Fruit fly (Drosophila melanogaster) whole organism, embryonic: ENCODE results near the gene ATPsynO.

Source experiments
- Atf-2 ChIP-seq: fragments of 200-800 bp; sonication (Bioruptor generic); optimal IDR thresholded peaks from 2 replicates; lab custom pipeline; 2016; ENCODE audit warnings: missing biosample characterization, missing genetic modification characterization
- Bteb2 ChIP-seq: fragments of 200-800 bp; sonication (Bioruptor generic); optimal IDR thresholded peaks from 2 replicates; lab custom pipeline; 2016; ENCODE audit warnings: missing biosample characterization, missing genetic modification characterization
- CG11247 ChIP-seq: fragments of 200-800 bp; sonication (Bioruptor generic); IDR thresholded peaks from 2 replicates; pipeline ENCODE4 v1.3.6; 2022; ENCODE audit warnings: missing biosample characterization, missing genetic modification characterization
- CG12104 ChIP-seq: fragments of 200-800 bp; sonication (Bioruptor generic); optimal IDR thresholded peaks from 3 replicates; lab custom pipeline; 2016; ENCODE audit warnings: missing biosample characterization, missing genetic modification characterization
- CG12299 ChIP-seq: fragments of 200-800 bp; sonication (Bioruptor generic); optimal IDR thresholded peaks from 2 replicates; lab custom pipeline; 2018; ENCODE audit warnings: missing biosample characterization, mild to moderate bottlenecking, missing genetic modification characterization
- CG12769 ChIP-seq: fragments of 200-800 bp; sonication (Bioruptor generic); optimal IDR thresholded peaks from 2 replicates; lab custom pipeline; 2019; ENCODE audit warnings: missing biosample characterization, mild to moderate bottlenecking, missing genetic modification characterization, moderate library complexity
- CG12942 ChIP-seq: fragments of 200-800 bp; sonication (Bioruptor generic); optimal IDR thresholded peaks from 3 replicates; lab custom pipeline; 2016; ENCODE audit warnings: missing biosample characterization, missing genetic modification characterization
- CG13287 ChIP-seq: fragments of 200-800 bp; sonication (Bioruptor generic); IDR thresholded peaks from 2 replicates; pipeline ENCODE4 v1.3.6; 2022; ENCODE audit warnings: missing biosample characterization, missing genetic modification characterization; ENCODE audit not compliant: partially characterized antibody
- CG16779 ChIP-seq: fragments of 200-800 bp; sonication (Bioruptor generic); IDR thresholded peaks from 2 replicates; pipeline ENCODE4 v1.3.6; 2022; ENCODE audit warnings: missing biosample characterization, missing genetic modification characterization
- CG16813 ChIP-seq: fragments of 200-800 bp; sonication (Bioruptor generic); IDR thresholded peaks from 3 replicates; pipeline ENCODE4 v1.3.6; 2022; ENCODE audit warnings: missing biosample characterization, missing genetic modification characterization; ENCODE audit not compliant: partially characterized antibody
- CG17359 ChIP-seq: fragments of 200-800 bp; sonication (Bioruptor generic); optimal IDR thresholded peaks from 3 replicates; lab custom pipeline; 2018; ENCODE audit warnings: missing biosample characterization, mild to moderate bottlenecking, missing genetic modification characterization, moderate library complexity
- CG18764 ChIP-seq: fragments of 200-800 bp; sonication (Bioruptor generic); optimal IDR thresholded peaks from 3 replicates; lab custom pipeline; 2016; ENCODE audit warnings: missing biosample characterization, missing genetic modification characterization
- CG2202 ChIP-seq: fragments of 200-800 bp; sonication (Bioruptor generic); optimal IDR thresholded peaks from 2 replicates; lab custom pipeline; 2018; ENCODE audit warnings: missing biosample characterization, mild to moderate bottlenecking, missing genetic modification characterization
- CG31224 ChIP-seq: fragments of 200-800 bp; sonication (Bioruptor generic); IDR thresholded peaks from 2 replicates; pipeline ENCODE4 v1.3.6; 2022; ENCODE audit warnings: missing biosample characterization, missing genetic modification characterization
- CG34224 ChIP-seq: fragments of 200-800 bp; sonication (Bioruptor generic); IDR thresholded peaks from 3 replicates; pipeline ENCODE4 v1.3.6; 2022; ENCODE audit warnings: missing biosample characterization, missing genetic modification characterization; ENCODE audit not compliant: partially characterized antibody
- CG4282 ChIP-seq: fragments of 200-800 bp; sonication (Bioruptor generic); optimal IDR thresholded peaks from 2 replicates; lab custom pipeline; 2016; ENCODE audit warnings: missing biosample characterization, missing genetic modification characterization
- CG4730 ChIP-seq: fragments of 200-800 bp; sonication (Bioruptor generic); IDR thresholded peaks from 2 replicates; pipeline ENCODE4 v1.3.6; 2022; ENCODE audit warnings: missing biosample characterization, missing genetic modification characterization
- CG6654 ChIP-seq: fragments of 200-800 bp; sonication (Bioruptor generic); optimal IDR thresholded peaks from 2 replicates; lab custom pipeline; 2017; ENCODE audit warnings: missing biosample characterization, mild to moderate bottlenecking, missing genetic modification characterization
- CG7928 ChIP-seq: fragments of 200-800 bp; sonication (Bioruptor generic); optimal IDR thresholded peaks from 2 replicates; lab custom pipeline; 2017; ENCODE audit warnings: missing biosample characterization, mild to moderate bottlenecking, missing genetic modification characterization
- CG9932 ChIP-seq: fragments of 200-800 bp; sonication (Bioruptor generic); IDR thresholded peaks from 2 replicates; pipeline ENCODE4 v1.3.6; 2022; ENCODE audit warnings: missing biosample characterization, missing genetic modification characterization
- CrebB ChIP-seq: fragments of 200-800 bp; sonication (Bioruptor generic); optimal IDR thresholded peaks from 3 replicates; lab custom pipeline; 2018; ENCODE audit warnings: missing biosample characterization, mild to moderate bottlenecking, missing genetic modification characterization
- Doc2 ChIP-seq: fragments of 200-800 bp; sonication (Bioruptor generic); IDR thresholded peaks from 2 replicates; pipeline ENCODE4 v1.3.6; 2022; ENCODE audit warnings: missing biosample characterization, missing genetic modification characterization
- Ets65A ChIP-seq: fragments of 200-800 bp; sonication (Bioruptor generic); peaks from one replicate; lab custom pipeline; 2016; ENCODE audit warnings: missing biosample characterization, missing genetic modification characterization
- GATAe ChIP-seq: fragments of 200-800 bp; sonication (Bioruptor generic); conservative IDR thresholded peaks from 2 replicates; pipeline ENCODE4 v1.3.6; 2022; ENCODE audit warnings: missing biosample characterization, missing genetic modification characterization
- Hsf ChIP-seq: fragments of 200-800 bp; sonication (Bioruptor generic); optimal IDR thresholded peaks from 3 replicates; lab custom pipeline; 2016; ENCODE audit warnings: missing biosample characterization, missing genetic modification characterization
- Lhr ChIP-seq: fragments of 200-800 bp; sonication (Bioruptor generic); optimal IDR thresholded peaks from 3 replicates; lab custom pipeline; 2017; ENCODE audit warnings: mild to moderate bottlenecking, missing biosample characterization, missing genetic modification reagents, missing genetic modification characterization
- Lpt ChIP-seq: fragments of >200 bp; optimal IDR thresholded peaks from 2 replicates; lab custom pipeline; 2018; ENCODE audit warnings: missing biosample characterization, missing genetic modification characterization
- MTF-1 ChIP-seq: fragments of 200-800 bp; sonication (Bioruptor generic); optimal IDR thresholded peaks from 2 replicates; lab custom pipeline; 2018; ENCODE audit warnings: missing biosample characterization, mild to moderate bottlenecking, missing genetic modification characterization, borderline replicate concordance
- Neu2 ChIP-seq: fragments of 200-800 bp; sonication (Bioruptor generic); optimal IDR thresholded peaks from 3 replicates; lab custom pipeline; 2016; ENCODE audit warnings: missing biosample characterization, missing genetic modification characterization, borderline replicate concordance
- Nf-YC ChIP-seq: fragments of 200-800 bp; optimal IDR thresholded peaks from 3 replicates; lab custom pipeline; 2019; ENCODE audit warnings: missing biosample characterization, mild to moderate bottlenecking, missing genetic modification characterization, moderate library complexity
- Optix ChIP-seq: fragments of 200-800 bp; sonication (Bioruptor generic); IDR thresholded peaks from 3 replicates; pipeline ENCODE4 v1.3.6; 2022; ENCODE audit warnings: missing biosample characterization, missing genetic modification characterization
- Side ChIP-seq: fragments of 200-800 bp; sonication (Bioruptor generic); optimal IDR thresholded peaks from 2 replicates; lab custom pipeline; 2016; ENCODE audit warnings: missing biosample characterization, missing genetic modification characterization
- chif ChIP-seq, 2 experiments: fragments of 200-800 bp; sonication (Bioruptor generic); optimal IDR thresholded peaks; 3 replicates each; lab custom pipeline; 2016; ENCODE audit warnings: missing biosample characterization in 2 of 2, missing genetic modification characterization in 2 of 2
- chm ChIP-seq: fragments of 200-800 bp; sonication (Bioruptor generic); IDR thresholded peaks from 2 replicates; pipeline ENCODE4 v1.3.6; 2022; ENCODE audit warnings: missing biosample characterization, missing genetic modification characterization
- danr ChIP-seq: fragments of 200-800 bp; sonication (Bioruptor generic); IDR thresholded peaks from 2 replicates; pipeline ENCODE4 v1.3.6; 2022; ENCODE audit warnings: missing biosample characterization, missing genetic modification characterization
- dati ChIP-seq: fragments of 200-800 bp; sonication (Bioruptor generic); IDR thresholded peaks from 2 replicates; pipeline ENCODE4 v1.3.6; 2022; ENCODE audit warnings: missing biosample characterization, missing genetic modification characterization
- dpn ChIP-seq, 2 experiments: fragments of 200-800 bp; sonication (Bioruptor generic); optimal IDR thresholded peaks; 3 replicates each; lab custom pipeline; 2016; ENCODE audit warnings: missing biosample characterization in 2 of 2, missing genetic modification characterization in 2 of 2
- gem ChIP-seq: fragments of 200-800 bp; sonication (Bioruptor generic); optimal IDR thresholded peaks from 2 replicates; lab custom pipeline; 2019; ENCODE audit warnings: missing biosample characterization, mild to moderate bottlenecking, missing genetic modification characterization, moderate library complexity
- ken ChIP-seq: fragments of 200-800 bp; sonication (Bioruptor generic); IDR thresholded peaks from 3 replicates; pipeline ENCODE4 v1.3.6; 2022; ENCODE audit warnings: missing biosample characterization, missing genetic modification characterization
- lola ChIP-seq, 3 experiments: fragments of >200 bp in 2 of 3; fragments of 200-800 bp in 1 of 3; sonication (Bioruptor generic) in 1 of 3; optimal IDR thresholded peaks; 2 replicates each; lab custom pipeline; 2017 to 2019; ENCODE audit warnings: missing biosample characterization in 3 of 3, missing genetic modification characterization in 3 of 3, mild to moderate bottlenecking in 1 of 3, moderate library complexity in 1 of 3
- mirr ChIP-seq: fragments of 200-800 bp; sonication (Bioruptor generic); optimal IDR thresholded peaks from 3 replicates; lab custom pipeline; 2018; ENCODE audit warnings: missing biosample characterization, mild to moderate bottlenecking, missing genetic modification characterization
- odd ChIP-seq: fragments of 200-800 bp; sonication (Bioruptor generic); optimal IDR thresholded peaks from 2 replicates; lab custom pipeline; 2017; ENCODE audit warnings: missing biosample characterization, mild to moderate bottlenecking, missing genetic modification characterization
- peb ChIP-seq: fragments of 200-800 bp; sonication (Bioruptor generic); IDR thresholded peaks from 2 replicates; pipeline ENCODE4 v1.3.6; 2022; ENCODE audit warnings: missing biosample characterization, missing genetic modification characterization
- schlank ChIP-seq: fragments of 200-800 bp; sonication (Bioruptor generic); optimal IDR thresholded peaks from 2 replicates; lab custom pipeline; 2018; ENCODE audit warnings: missing biosample characterization, mild to moderate bottlenecking, missing genetic modification characterization
- scrt ChIP-seq: fragments of 200-800 bp; sonication (Bioruptor generic); optimal IDR thresholded peaks from 2 replicates; lab custom pipeline; 2018; ENCODE audit warnings: missing biosample characterization, mild to moderate bottlenecking, missing genetic modification characterization, moderate library complexity
- sima ChIP-seq: fragments of 200-800 bp; sonication (Bioruptor generic); optimal IDR thresholded peaks from 2 replicates; lab custom pipeline; 2016; ENCODE audit warnings: missing biosample characterization, missing genetic modification characterization
- sqz ChIP-seq: fragments of 200-800 bp; sonication (Bioruptor generic); optimal IDR thresholded peaks from 3 replicates; lab custom pipeline; 2018; ENCODE audit warnings: missing biosample characterization, mild to moderate bottlenecking, missing genetic modification characterization
- tap ChIP-seq: fragments of 200-800 bp; optimal IDR thresholded peaks from 3 replicates; lab custom pipeline; 2019; ENCODE audit warnings: missing biosample characterization, mild to moderate bottlenecking, missing genetic modification characterization, moderate library complexity
- tgo ChIP-seq: fragments of 200-800 bp; sonication (Bioruptor generic); IDR thresholded peaks from 3 replicates; pipeline ENCODE4 v1.3.6; 2022; ENCODE audit warnings: missing biosample characterization, missing genetic modification characterization
- yki ChIP-seq: fragments of >200 bp; optimal IDR thresholded peaks from 3 replicates; lab custom pipeline; 2018

ATPsynO gene

DNA sequence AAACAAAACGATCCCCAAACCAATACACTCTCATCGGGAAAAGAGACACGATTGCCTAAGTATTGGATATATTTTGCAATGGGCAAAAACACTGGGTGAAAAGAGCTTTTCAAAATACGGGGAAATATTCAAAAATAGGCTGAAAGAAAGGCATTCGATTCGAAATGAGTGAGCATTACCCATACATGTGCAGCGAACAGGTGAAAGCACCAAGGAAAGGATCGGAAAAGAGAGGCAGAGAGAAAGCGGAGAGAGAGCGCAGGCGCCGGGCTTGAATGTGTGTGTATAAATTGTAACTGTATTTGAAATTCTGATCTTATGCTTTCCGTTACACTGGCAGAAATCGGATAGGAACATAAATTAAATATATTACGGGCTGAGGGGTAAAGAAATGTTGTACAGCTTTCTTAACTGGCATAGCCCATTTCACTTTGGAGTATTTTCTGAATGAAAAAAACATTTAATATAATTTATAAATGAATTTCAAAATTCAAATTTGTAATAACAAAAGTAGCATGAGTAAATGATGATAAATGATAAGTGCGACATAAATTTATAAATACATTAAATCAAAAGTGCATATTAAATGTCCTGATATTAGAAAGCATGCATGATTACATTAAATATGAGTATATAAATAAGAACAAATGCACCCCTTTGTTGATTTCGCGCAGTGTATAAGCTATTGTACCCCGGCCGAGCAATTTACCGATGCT lies 15.4 kb downstream of the ATPsynO start (continued):
- peak; percentile 88 for TF ChIP-seq gem (tag; lab: Kevin White, UChicago)
- TF ChIP-seq CG17359 (tag; lab: Kevin White, UChicago) = peak; percentile 48
- TF ChIP-seq CG18764 (GFP tag; lab: Kevin White, UChicago) = peak; percentile 55
- TF ChIP-seq CG12299 = peak; percentile 70
- TF ChIP-seq lola (GFP tag; optimal IDR thresholded peaks at IDR 0.05; lab: Kevin White, UChicago) = peak in 1 of 3 experiments; percentile 91
- TF ChIP-seq Side (GFP tag; lab: Kevin White, UChicago) = no peak
- TF ChIP-seq CG34224 (GFP tag; lab: Robert Waterston, UW) = no peak
- no peak for TF ChIP-seq Atf-2 (GFP tag; lab: Kevin White, UChicago)
- no peak for TF ChIP-seq GATAe (GFP tag; lab: Robert Waterston, UW)
- no peak for TF ChIP-seq mirr (GFP tag; lab: Kevin White, UChicago)
- no peak for TF ChIP-seq CrebB
- peak; percentile 62 for TF ChIP-seq CG12104 (GFP tag; lab: Kevin White, UChicago)
- TF ChIP-seq odd = peak; percentile 46
- no peak for TF ChIP-seq CG16779 (GFP tag; lab: Robert Waterston, UW)
- no peak for TF ChIP-seq CG4730
- no peak for TF ChIP-seq CG7928 (GFP tag; lab: Kevin White, UChicago)
- TF ChIP-seq CG11247 (GFP tag; lab: Robert Waterston, UW) = no peak
- peak; percentile 39 for TF ChIP-seq Lhr (GFP tag; lab: Kevin White, UChicago)
- no peak for TF ChIP-seq Neu2
- peak; percentile 43 for TF ChIP-seq tap (tag; lab: Kevin White, UChicago)
- peak in 1 of 2 experiments; percentile 47 for TF ChIP-seq chif (GFP tag; optimal IDR thresholded peaks at IDR 0.05; lab: Kevin White, UChicago)
- no peak for TF ChIP-seq dati (GFP tag; lab: Robert Waterston, UW)
- TF ChIP-seq yki (lab: Kevin White, UChicago) = peak; percentile 14
- TF ChIP-seq CG2202 = peak; percentile 67
- TF ChIP-seq Hsf (GFP tag; lab: Kevin White, UChicago) = peak; percentile 52
- no peak for TF ChIP-seq Lpt (GFP tag; lab: Kevin White, UChicago)
- peak in 1 of 2 experiments; percentile 59 for TF ChIP-seq dpn (GFP tag; optimal IDR thresholded peaks at IDR 0.05; lab: Kevin White, UChicago)
- peak; percentile 29 for TF ChIP-seq Bteb2 (GFP tag; lab: Kevin White, UChicago)
- peak; percentile 53 for TF ChIP-seq CG12942 (GFP tag; lab: Kevin White, UChicago)
- TF ChIP-seq CG16813 (GFP tag; lab: Robert Waterston, UW) = no peak
- TF ChIP-seq CG4282 (GFP tag; lab: Kevin White, UChicago) = no peak
- TF ChIP-seq CG13287 (GFP tag; lab: Robert Waterston, UW) = no peak
- TF ChIP-seq Doc2 (GFP tag; lab: Robert Waterston, UW) = no peak
- TF ChIP-seq chm = no peak
- no peak for TF ChIP-seq ken
- no peak for TF ChIP-seq peb
- peak; percentile 63 for TF ChIP-seq Nf-YC (tag; lab: Kevin White, UChicago)
- TF ChIP-seq sqz (GFP tag; lab: Kevin White, UChicago) = peak; percentile 61
- 0 out of 2 replicates have a peak, but pooled peaks have one; percentile 4 for TF ChIP-seq CG31224 (GFP tag; lab: Robert Waterston, UW)
- no peak for TF ChIP-seq schlank
- peak; percentile 73 for TF ChIP-seq Ets65A (GFP tag; lab: Kevin White, UChicago)
- TF ChIP-seq tgo (GFP tag; lab: Robert Waterston, UW) = peak; percentile 33; the same call in 1 of the 3 replicates
- TF ChIP-seq Optix = no peak; the same call in 2 of the 3 replicates
- TF ChIP-seq CG6654 (GFP tag; lab: Kevin White, UChicago) = peak; percentile 54
- no peak for TF ChIP-seq danr (GFP tag; lab: Robert Waterston, UW)
- no peak for TF ChIP-seq CG12769 (tag; lab: Kevin White, UChicago)
- no peak for TF ChIP-seq CG9932 (GFP tag; lab: Robert Waterston, UW)
- peak; percentile 47 for TF ChIP-seq scrt (GFP tag; lab: Kevin White, UChicago)
- no peak for TF ChIP-seq MTF-1 (GFP tag; lab: Kevin White, UChicago)
- no peak for TF ChIP-seq sima (GFP tag; lab: Kevin White, UChicago)
